Worm (Caenorhabditis elegans) whole organism, mixed stage, embryonic: ENCODE measurements around the gene mtg-1.

Experiments
- elt-1 ChIP-seq: sonication (generic microtip); optimal IDR thresholded peaks from 2 replicates; lab custom pipeline; 2017; ENCODE audit warnings: missing genetic modification characterization, mild to moderate bottlenecking, missing compliant biosample characterization, antibody characterized with exemption, moderate library complexity, borderline replicate concordance; ENCODE audit not compliant: insufficient read depth
- elt-3 ChIP-seq: fragments of 150-350 bp; optimal IDR thresholded peaks from 2 replicates; lab custom pipeline; 2014; ENCODE audit warnings: missing biosample characterization, missing genetic modification characterization
- nhr-237 ChIP-seq: fragments of 150-350 bp; optimal IDR thresholded peaks from 2 replicates; lab custom pipeline; 2014; ENCODE audit warnings: missing biosample characterization, missing genetic modification characterization
- nhr-76 ChIP-seq: sonication (generic microtip); optimal IDR thresholded peaks from 2 replicates; lab custom pipeline; 2017; ENCODE audit warnings: missing biosample characterization, missing genetic modification characterization
- pha-4 ChIP-seq: fragments of 150-350 bp; optimal IDR thresholded peaks from 2 replicates; lab custom pipeline; 2018; ENCODE audit warnings: missing biosample characterization, missing genetic modification reagents, missing genetic modification characterization
- snpc-4 ChIP-seq: fragments of 150-350 bp; optimal IDR thresholded peaks from 2 replicates; lab custom pipeline; 2014; ENCODE audit warnings: missing biosample characterization, missing genetic modification characterization
- sptf-1 ChIP-seq: sonication (generic microtip); optimal IDR thresholded peaks from 2 replicates; lab custom pipeline; 2017; ENCODE audit warnings: mild to moderate bottlenecking, missing genetic modification characterization, moderate library complexity, missing compliant biosample characterization
- ztf-11 ChIP-seq: fragments of 150-350 bp; optimal IDR thresholded peaks from 2 replicates; lab custom pipeline; 2014; ENCODE audit warnings: missing biosample characterization, missing genetic modification characterization

- TF ChIP-seq pha-4 (tag; lab: Kevin White, UChicago) = no peak
- no peak for TF ChIP-seq snpc-4
- no peak for TF ChIP-seq nhr-237 (tag; lab: Kevin White, UChicago)
- TF ChIP-seq elt-1 (tag; lab: Kevin White, UChicago) = no peak
- no peak for TF ChIP-seq nhr-76 (tag; lab: Kevin White, UChicago)
- TF ChIP-seq ztf-11 = no peak
- TF ChIP-seq elt-3 = no peak
- no peak for TF ChIP-seq sptf-1 (tag; lab: Kevin White, UChicago)
These were observed 24.8 kb upstream of the mtg-1 start for ce11 chrIII:1508764-1509281.
